Worm (Caenorhabditis elegans) whole organism, early embryonic: Measurements from ENCODE around the gene nac-2.

Experiments
- B0310.2 ChIP-seq: sonication (generic microtip); optimal IDR thresholded peaks from 2 replicates; lab custom pipeline; 2016; ENCODE audit warnings: mild to moderate bottlenecking, missing genetic modification characterization, missing compliant biosample characterization
- F13C5.2 ChIP-seq: sonication (generic microtip); optimal IDR thresholded peaks from 2 replicates; lab custom pipeline; 2017; ENCODE audit warnings: mild to moderate bottlenecking, missing genetic modification characterization, inconsistent platforms, missing compliant biosample characterization
- aly-1 ChIP-seq: sonication (generic microtip); optimal IDR thresholded peaks from 2 replicates; lab custom pipeline; 2016; ENCODE audit warnings: missing genetic modification characterization, missing compliant biosample characterization
- ama-1 ChIP-seq: fragments of 150-350 bp; optimal IDR thresholded peaks from 2 replicates; lab custom pipeline; 2014
- ceh-13 ChIP-seq: fragments of 200-800 bp; sonication (Bioruptor generic); optimal IDR thresholded peaks from 2 replicates; lab custom pipeline; 2018; ENCODE audit warnings: mild to moderate bottlenecking, missing genetic modification characterization, missing compliant biosample characterization
- ceh-36 ChIP-seq: sonication (generic microtip); optimal IDR thresholded peaks from 2 replicates; lab custom pipeline; 2016; ENCODE audit warnings: missing genetic modification characterization, inconsistent platforms, missing compliant biosample characterization
- ets-7 ChIP-seq: sonication (generic microtip); optimal IDR thresholded peaks from 2 replicates; lab custom pipeline; 2016; ENCODE audit warnings: missing genotype, missing genetic modification characterization, missing compliant biosample characterization
- flt-1 ChIP-seq: fragments of 200-800 bp; sonication (Bioruptor generic); IDR thresholded peaks from 2 replicates; pipeline ENCODE4 v1.3.6; 2022; ENCODE audit warnings: missing genetic modification characterization, missing compliant biosample characterization
- hmg-4 ChIP-seq: fragments of 200-800 bp; sonication (Bioruptor generic); optimal IDR thresholded peaks from 2 replicates; lab custom pipeline; 2018; ENCODE audit warnings: mild to moderate bottlenecking, missing genetic modification characterization, missing compliant biosample characterization
- hnd-1 ChIP-seq: sonication (generic microtip); optimal IDR thresholded peaks from 2 replicates; lab custom pipeline; 2016; ENCODE audit warnings: missing genetic modification characterization, missing compliant biosample characterization
- sea-1 ChIP-seq: fragments of 200-800 bp; sonication (Bioruptor generic); conservative IDR thresholded peaks from 2 replicates; pipeline ENCODE4 v1.3.6; 2022; ENCODE audit warnings: missing genetic modification characterization, missing compliant biosample characterization
- tbx-37 ChIP-seq: fragments of 200-800 bp; sonication (Bioruptor generic); conservative IDR thresholded peaks from 2 replicates; pipeline ENCODE4 v1.3.6; 2022; ENCODE audit warnings: missing genetic modification reagents, missing genetic modification characterization, missing compliant biosample characterization
- tra-4 ChIP-seq: sonication (generic microtip); optimal IDR thresholded peaks from 2 replicates; lab custom pipeline; 2017; ENCODE audit warnings: missing genetic modification characterization, missing compliant biosample characterization

DNA sequence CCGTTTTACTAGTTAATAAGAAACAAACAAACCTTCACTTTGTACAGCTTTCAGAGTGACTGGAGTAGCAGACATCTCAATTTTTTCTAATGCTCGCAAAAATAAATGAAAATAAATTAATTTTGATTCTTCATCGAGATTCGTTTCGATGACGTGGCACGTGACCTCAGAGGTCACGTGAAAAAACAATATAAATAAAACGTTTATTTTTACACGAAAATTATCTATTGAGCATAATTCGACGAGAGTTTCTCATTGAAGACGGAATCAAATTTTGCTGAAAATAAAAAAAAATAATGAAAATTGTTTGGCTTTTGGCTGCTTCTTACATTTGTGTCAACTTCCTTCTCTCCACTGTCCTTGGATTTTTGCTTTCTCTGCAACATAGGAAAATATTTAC lies 41.2 kb downstream of the nac-2 start, which contains the start of gene rpn-6.2:
- TF ChIP-seq ama-1 (lab: Kevin White, UChicago) (no peak), sea-1 (GFP tag; lab: Robert Waterston, UW) (no peak), ceh-13 (GFP tag; lab: Kevin White, UChicago) (no peak), B0310.2 (no peak), aly-1 (tag; lab: Kevin White, UChicago) (no peak), flt-1 (GFP tag; lab: Robert Waterston, UW) (no peak), tra-4 (no peak), hnd-1 (tag; lab: Kevin White, UChicago) (no peak), ceh-36 (tag; lab: Kevin White, UChicago) (no peak), F13C5.2 (tag; lab: Kevin White, UChicago) (no peak), ets-7 (tag; lab: Kevin White, UChicago) (no peak), hmg-4 (GFP tag; lab: Kevin White, UChicago) (no peak), tbx-37 (GFP tag; lab: Robert Waterston, UW) (no peak)
